Fruit fly (Drosophila melanogaster): ENCODE measurements around the gene scf.

Gene scf

DNA sequence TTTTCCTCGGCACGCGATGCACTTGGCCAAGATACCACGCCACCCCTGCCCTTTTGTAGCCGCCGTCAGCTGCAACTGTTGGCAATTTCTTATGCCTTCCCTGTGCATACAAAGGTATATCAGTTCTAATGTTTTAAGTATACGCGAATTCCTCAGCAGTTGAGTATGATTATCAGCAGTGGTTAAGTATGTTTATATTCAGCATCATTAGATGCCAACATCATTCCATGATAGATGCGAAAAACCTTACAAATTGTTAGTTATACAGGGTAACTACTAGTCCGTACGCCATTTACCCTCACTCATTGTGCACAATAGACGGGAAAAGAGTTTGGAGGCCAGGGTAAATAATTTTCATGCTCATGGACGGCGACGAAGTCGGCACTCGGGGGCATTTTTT, 18.8 kb upstream of the scf start (continued):
- TF ChIP-seq stc (GFP tag; IDR thresholded peaks at IDR 0.05) (no peak), CG4424 (GFP tag; optimal IDR thresholded peaks at IDR 0.05) (no peak), CG4282 (GFP tag; optimal IDR thresholded peaks at IDR 0.05) (no peak), CG6272 (GFP tag; IDR thresholded peaks at IDR 0.05) (no peak), CoRest (tag; optimal IDR thresholded peaks at IDR 0.05) (no peak), CG15011 (GFP tag; optimal IDR thresholded peaks at IDR 0.05) (no peak), Hr39 (optimal IDR thresholded peaks at IDR 0.05) (no peak), D19B (GFP tag; optimal IDR thresholded peaks at IDR 0.05) (no peak), CG18764 (GFP tag; optimal IDR thresholded peaks at IDR 0.05) (no peak), Med (GFP tag) (peak; percentile 19), pum (GFP tag; optimal IDR thresholded peaks at IDR 0.05) (no peak), seq (GFP tag; IDR thresholded peaks at IDR 0.05) (no peak), lola (GFP tag; optimal IDR thresholded peaks at IDR 0.05) (no peak), Drgx (GFP tag; IDR thresholded peaks at IDR 0.05) (peak; percentile 26; the same call in 1 of the 2 replicates), Eip74EF (GFP tag; optimal IDR thresholded peaks at IDR 0.05) (no peak), CG10147 (GFP tag; optimal IDR thresholded peaks at IDR 0.05) (no peak), row (GFP tag; IDR thresholded peaks at IDR 0.05) (peak; percentile 30; the same call in 1 of the 3 replicates), z (GFP tag; IDR thresholded peaks at IDR 0.05) (no peak)

DNA sequence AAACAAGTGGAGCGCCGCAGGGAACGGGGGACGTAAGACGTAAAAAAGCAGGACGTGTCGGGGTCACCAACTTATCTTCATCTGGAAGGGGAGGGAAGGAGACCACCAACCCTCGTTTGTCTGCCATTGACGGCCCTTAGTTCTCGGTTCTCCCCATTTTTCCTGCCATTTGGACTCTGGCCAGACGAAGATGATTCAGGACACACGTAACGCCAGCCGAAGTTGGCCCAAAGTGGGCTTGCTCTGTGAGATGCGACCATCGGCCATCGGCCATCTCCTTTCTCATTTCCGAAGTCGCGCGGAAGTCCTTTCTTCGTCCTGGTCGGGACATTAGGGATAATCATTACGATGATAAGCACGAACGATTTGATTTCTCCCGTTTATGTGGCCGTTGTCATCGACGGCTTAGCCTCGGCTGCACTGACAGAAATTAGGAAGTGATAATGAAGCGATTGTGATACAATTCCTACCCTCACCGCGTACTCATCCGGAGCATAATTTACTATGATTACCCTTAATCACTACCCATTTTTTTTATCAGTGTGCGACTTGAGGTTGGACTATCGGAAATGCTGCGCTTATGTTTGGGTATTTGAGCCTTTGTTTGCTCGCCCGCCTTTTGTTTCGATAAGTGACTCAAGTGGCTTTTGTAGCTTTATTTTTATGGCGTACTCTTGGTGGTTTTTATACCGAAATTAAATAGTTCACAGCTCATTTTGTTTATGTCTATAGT, 17.4 kb upstream of the scf start:
- TF ChIP-seq row (GFP tag; IDR thresholded peaks at IDR 0.05): peak; percentile 20; the same call in 1 of the 3 replicates
- TF ChIP-seq CG10462 (GFP tag; optimal IDR thresholded peaks at IDR 0.05): no peak
- peak; percentile 74 for TF ChIP-seq abd-A (tag; optimal IDR thresholded peaks at IDR 0.05)
- 0 out of 2 replicates have a peak, but pooled peaks have one; percentile 17 for TF ChIP-seq CG9932 (GFP tag; IDR thresholded peaks at IDR 0.05)
- no peak for TF ChIP-seq oc (tag; optimal IDR thresholded peaks at IDR 0.05)
- no peak for TF ChIP-seq CG17385 (GFP tag; optimal IDR thresholded peaks at IDR 0.05)
- no peak for TF ChIP-seq tin (GFP tag; optimal IDR thresholded peaks at IDR 0.05)
- TF ChIP-seq CG8089 (GFP tag; optimal IDR thresholded peaks at IDR 0.05): no peak
- TF ChIP-seq CG2120 (GFP tag; optimal IDR thresholded peaks at IDR 0.05): peak; percentile 13
- TF ChIP-seq Ets65A (GFP tag): peak; percentile 63
- no peak for TF ChIP-seq CG8290 (GFP tag; optimal IDR thresholded peaks at IDR 0.05)
- peak in 1 of 2 experiments; percentile 12 for TF ChIP-seq CG8290 (tag; optimal IDR thresholded peaks at IDR 0.05)
- peak; percentile 37; the same call in 1 of the 2 replicates for TF ChIP-seq slbo (GFP tag; IDR thresholded peaks at IDR 0.05)
- 0 out of 2 replicates have a peak, but pooled peaks have one; percentile 12 for TF ChIP-seq Ptx1 (GFP tag; IDR thresholded peaks at IDR 0.05)
- TF ChIP-seq CG13894 (tag; optimal IDR thresholded peaks at IDR 0.05): peak; percentile 92
- TF ChIP-seq Med (GFP tag): peak; percentile 71
- TF ChIP-seq Gsc (GFP tag; IDR thresholded peaks at IDR 0.05): no peak
- TF ChIP-seq Elba2 (GFP tag; optimal IDR thresholded peaks at IDR 0.05): no peak
- peak; percentile 56 for TF ChIP-seq Deaf1 (tag; optimal IDR thresholded peaks at IDR 0.05)

DNA sequence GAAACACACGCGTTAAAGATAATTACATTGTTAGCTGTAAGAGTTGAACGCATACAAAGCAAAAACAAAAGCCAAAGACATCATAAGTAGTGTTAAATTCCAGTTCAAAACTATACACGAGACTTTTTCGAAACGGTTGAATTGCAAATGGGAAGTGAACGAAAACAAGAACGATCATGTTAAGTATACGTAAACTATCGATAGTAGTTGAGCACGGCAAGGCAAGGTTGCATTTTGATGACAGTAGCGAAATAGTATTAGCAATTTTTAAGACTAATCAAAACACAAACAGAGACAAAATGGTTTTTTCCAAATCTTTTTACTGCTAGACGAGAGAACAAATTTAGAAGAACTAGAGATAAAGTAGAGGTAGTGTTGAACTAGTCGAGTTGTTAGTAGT, 3.6 kb upstream of the scf start:
- TF ChIP-seq p53 (GFP tag; optimal IDR thresholded peaks at IDR 0.05) (peak; percentile 80), CG2116 (GFP tag; optimal IDR thresholded peaks at IDR 0.05) (peak; percentile 66), sima (GFP tag; optimal IDR thresholded peaks at IDR 0.05) (no peak)
